Fruit fly (Drosophila melanogaster) S2 (cell line): Measurements from ENCODE around the gene CG31752.

ENCODE experiments used
- CG8478 ChIP-seq: fragments of >200 bp; optimal IDR thresholded peaks from 2 replicates; lab custom pipeline; 2018
- CTCF ChIP-seq, 2 experiments: fragments of >200 bp; optimal IDR thresholded peaks; 2 replicates each; lab custom pipeline; 2018

dm6 chr2L:18882734-18883133 lies 41.6 kb upstream of the CG31752 start:
- TF ChIP-seq CG8478 (lab: Kevin White, UChicago) (no peak), CTCF (optimal IDR thresholded peaks at IDR 0.05; lab: Kevin White, UChicago) (no peak)
